Worm (Caenorhabditis elegans): ENCODE data around the gene sdz-21.

The sdz-21 gene

ce11 chrIII:5678935-5679334, 22.1 kb upstream of the sdz-21 start, which contains the start of the genes ska-3 and rps-12 (continued):
- TF ChIP-seq nhr-80 (tag; optimal IDR thresholded peaks at IDR 0.05) = peak; percentile 83
- peak; percentile 96 for TF ChIP-seq ekl-4 (GFP tag; IDR thresholded peaks at IDR 0.05)
- no peak for TF ChIP-seq lag-1 (GFP tag; IDR thresholded peaks at IDR 0.05)
- TF ChIP-seq bed-1 (GFP tag; IDR thresholded peaks at IDR 0.05) = no peak
- TF ChIP-seq hsf-1 (GFP tag; IDR thresholded peaks at IDR 0.05) = peak; percentile 82
- TF ChIP-seq B0035.1 (tag; optimal IDR thresholded peaks at IDR 0.05) = peak; percentile 43
- peak; percentile 19 for TF ChIP-seq lsy-27 (tag; optimal IDR thresholded peaks at IDR 0.05; ENCODE audit: borderline replicate concordance, insufficient read depth)
- TF ChIP-seq cebp-2 (GFP tag; IDR thresholded peaks at IDR 0.05) = no peak
- TF ChIP-seq F22D6.2 (tag; optimal IDR thresholded peaks at IDR 0.05) = peak; percentile 69
- TF ChIP-seq ztf-28 (GFP tag; IDR thresholded peaks at IDR 0.05) = peak; percentile 52; the same call in 1 of the 2 replicates
- peak; percentile 97 for TF ChIP-seq lin-40 (tag; optimal IDR thresholded peaks at IDR 0.05)
- TF ChIP-seq unc-62 (GFP tag; optimal IDR thresholded peaks at IDR 0.05) = peak; percentile 4
- peak; percentile 75 to 89 for TF ChIP-seq let-607 (tag; optimal IDR thresholded peaks at IDR 0.05)
- TF ChIP-seq F33H1.4 (GFP tag; IDR thresholded peaks at IDR 0.05) = peak; percentile 93
- TF ChIP-seq him-1 (tag; optimal IDR thresholded peaks at IDR 0.05) = peak; percentile 84
- no peak for TF ChIP-seq F37B4.10 (GFP tag; IDR thresholded peaks at IDR 0.05)
- peak; percentile 48 to 99 (median 88) for TF ChIP-seq lin-35 (GFP tag; optimal IDR thresholded peaks at IDR 0.05)
- no peak for TF ChIP-seq attf-6 (GFP tag; IDR thresholded peaks at IDR 0.05)
- peak; percentile 79 for TF ChIP-seq gei-17 (GFP tag; optimal IDR thresholded peaks at IDR 0.05)
- TF ChIP-seq snpc-4 (GFP tag; optimal IDR thresholded peaks at IDR 0.05) = peak; percentile 78
- TF ChIP-seq snpc-4 (tag; optimal IDR thresholded peaks at IDR 0.05) = peak; percentile 77 to 88 (median 86)
- peak; percentile 26 for TF ChIP-seq nhr-90 (tag; optimal IDR thresholded peaks at IDR 0.05)
- TF ChIP-seq ZK185.1 (tag; optimal IDR thresholded peaks at IDR 0.05; ENCODE audit: poor library complexity, severe bottlenecking) = peak; percentile 97
- peak; percentile 92 for TF ChIP-seq D2030.7 (GFP tag; IDR thresholded peaks at IDR 0.05)
- TF ChIP-seq F23B12.7 (tag; optimal IDR thresholded peaks at IDR 0.05; ENCODE audit: insufficient read depth) = peak; percentile 98
- no peak for TF ChIP-seq ceh-40 (GFP tag; IDR thresholded peaks at IDR 0.05)
- TF ChIP-seq hlh-26 (GFP tag; conservative IDR thresholded peaks at IDR 0.05) = no peak
- TF ChIP-seq mcd-1 (GFP tag; IDR thresholded peaks at IDR 0.05) = peak; percentile 100
- TF ChIP-seq B0336.3 (GFP tag; IDR thresholded peaks at IDR 0.05) = peak; percentile 80
- TF ChIP-seq aptf-2 (GFP tag; conservative IDR thresholded peaks at IDR 0.05) = peak; percentile 74
- peak; percentile 91 for TF ChIP-seq K12H6.12 (tag; optimal IDR thresholded peaks at IDR 0.05)
- TF ChIP-seq F10E7.11 (tag; optimal IDR thresholded peaks at IDR 0.05) = no peak
- TF ChIP-seq ceh-100 (GFP tag; IDR thresholded peaks at IDR 0.05) = peak; percentile 83
- TF ChIP-seq ztf-3 (GFP tag; optimal IDR thresholded peaks at IDR 0.05) = peak; percentile 22
- TF ChIP-seq ceh-79 (tag; optimal IDR thresholded peaks at IDR 0.05) = no peak
- no peak for TF ChIP-seq tbx-9 (tag; optimal IDR thresholded peaks at IDR 0.05; ENCODE audit: borderline replicate concordance)
- peak; percentile 98 for TF ChIP-seq Y53G8AR.9 (GFP tag; conservative IDR thresholded peaks at IDR 0.05)
- TF ChIP-seq dpl-1 (GFP tag; optimal IDR thresholded peaks at IDR 0.05) = peak; percentile 92
- TF ChIP-seq ceh-58 (GFP tag; IDR thresholded peaks at IDR 0.05) = no peak
- peak; percentile 70 for TF ChIP-seq unc-130 (GFP tag; optimal IDR thresholded peaks at IDR 0.05)
- TF ChIP-seq dpff-1 (tag; optimal IDR thresholded peaks at IDR 0.05) = no peak
- peak; percentile 98 for TF ChIP-seq lin-54 (GFP tag; optimal IDR thresholded peaks at IDR 0.05)
- no peak for TF ChIP-seq fkh-3 (tag; optimal IDR thresholded peaks at IDR 0.05)
- peak; percentile 78 for TF ChIP-seq tbp1 (GFP tag; optimal IDR thresholded peaks at IDR 0.05)
- TF ChIP-seq mes-4 (tag; optimal IDR thresholded peaks at IDR 0.05) = no peak
- TF ChIP-seq nfya-2 (GFP tag; IDR thresholded peaks at IDR 0.05) = no peak
- TF ChIP-seq K11D2.4 (GFP tag; IDR thresholded peaks at IDR 0.05) = peak; percentile 96
- TF ChIP-seq T26A5.8 (tag; optimal IDR thresholded peaks at IDR 0.05) = no peak
- TF ChIP-seq Y67H2A.10 (GFP tag; conservative IDR thresholded peaks at IDR 0.05) = peak; percentile 82
